Worm (Caenorhabditis elegans): ENCODE results near the gene W08F4.12.
"Not testable (repeated sequence)": the region's sequence is repeated elsewhere in the genome, so short reads cannot be mapped to it uniquely, and the experiment has no call there.

DNA sequence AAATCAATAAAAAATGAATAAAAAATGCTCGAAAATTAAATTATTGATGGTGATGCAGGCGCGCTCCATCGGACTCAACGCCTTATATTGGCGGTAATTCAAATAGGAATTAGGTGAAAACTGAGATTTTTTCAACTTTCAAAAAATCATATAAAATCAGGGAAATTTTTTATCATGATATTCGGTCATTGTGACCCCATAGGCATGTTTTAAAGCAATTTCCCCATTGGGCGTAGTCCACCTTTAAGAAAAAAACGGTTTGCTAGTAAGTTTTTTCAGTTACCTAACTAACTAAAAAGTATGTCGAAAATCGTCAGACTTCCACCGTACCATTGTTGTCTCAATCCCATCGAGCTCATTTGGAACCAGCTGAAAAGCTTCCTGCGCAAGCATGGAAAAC is 9.0 kb upstream of the W08F4.12 start, which contains the start of gene W08F4.1:
- TF ChIP-seq lin-13, pha-4 (tag; optimal IDR thresholded peaks at IDR 0.05): not testable (repeated sequence)

Data from whole organism, mixed stage, embryonic.